Fruit fly (Drosophila melanogaster) whole organism, prepupa: ENCODE results near the gene CG8419.

Experiments used
- Blimp-1 ChIP-seq: fragments of 200-800 bp; sonication (Bioruptor generic); optimal IDR thresholded peaks from 3 replicates; lab custom pipeline; 2017; ENCODE audit warnings: missing biosample characterization, missing genetic modification characterization, mild to moderate bottlenecking, moderate library complexity, missing genetic modification reagents
- CG10631 ChIP-seq: fragments of 200-800 bp; sonication (Bioruptor generic); optimal IDR thresholded peaks from 2 replicates; lab custom pipeline; 2016; ENCODE audit warnings: missing biosample characterization, missing genetic modification characterization
- CG11294 ChIP-seq: fragments of 200-800 bp; sonication (Bioruptor generic); IDR thresholded peaks from 2 replicates; pipeline ENCODE4 v1.3.6; 2022; ENCODE audit warnings: missing biosample characterization, missing genetic modification characterization
- CG11762 ChIP-seq: fragments of 200-800 bp; sonication (Bioruptor generic); optimal IDR thresholded peaks from 3 replicates; lab custom pipeline; 2016; ENCODE audit warnings: missing biosample characterization, missing genetic modification characterization; ENCODE audit not compliant: insufficient read depth
- CG11902 ChIP-seq: fragments of 200-800 bp; sonication (Bioruptor generic); optimal IDR thresholded peaks from 3 replicates; lab custom pipeline; 2016; ENCODE audit warnings: missing biosample characterization, missing genetic modification characterization
- CG15336 ChIP-seq: fragments of 200-800 bp; sonication (Bioruptor generic); IDR thresholded peaks from 2 replicates; pipeline ENCODE4 v1.3.6; 2022; ENCODE audit warnings: missing biosample characterization, missing genetic modification characterization
- CG1621 ChIP-seq: fragments of 200-800 bp; sonication (Bioruptor generic); optimal IDR thresholded peaks from 3 replicates; lab custom pipeline; 2018; ENCODE audit warnings: missing biosample characterization, mild to moderate bottlenecking, missing genetic modification characterization
- CG3032 ChIP-seq: fragments of 200-800 bp; optimal IDR thresholded peaks from 2 replicates; lab custom pipeline; 2019; ENCODE audit warnings: missing biosample characterization, mild to moderate bottlenecking, missing genetic modification characterization, moderate library complexity
- CG32006 ChIP-seq: fragments of 200-800 bp; sonication (Bioruptor generic); optimal IDR thresholded peaks from 3 replicates; lab custom pipeline; 2017; ENCODE audit warnings: missing biosample characterization, mild to moderate bottlenecking, missing genetic modification characterization
- CG3919 ChIP-seq: fragments of 200-800 bp; sonication (Bioruptor generic); optimal IDR thresholded peaks from 3 replicates; lab custom pipeline; 2016; ENCODE audit warnings: missing biosample characterization, missing genetic modification characterization
- CG4318 ChIP-seq: fragments of 200-800 bp; sonication (Bioruptor generic); optimal IDR thresholded peaks from 3 replicates; lab custom pipeline; 2017; ENCODE audit warnings: missing biosample characterization, mild to moderate bottlenecking, missing genetic modification characterization
- CG6276 ChIP-seq: fragments of 200-800 bp; sonication (Bioruptor generic); optimal IDR thresholded peaks from 2 replicates; lab custom pipeline; 2017; ENCODE audit warnings: missing biosample characterization, mild to moderate bottlenecking, missing genetic modification characterization
- CG6808 ChIP-seq: fragments of 200-800 bp; sonication (Bioruptor generic); optimal IDR thresholded peaks from 3 replicates; lab custom pipeline; 2017; ENCODE audit warnings: missing biosample characterization, missing genetic modification characterization, mild to moderate bottlenecking, moderate library complexity, missing genetic modification reagents
- CG6854 ChIP-seq: fragments of 200-800 bp; sonication (Bioruptor generic); optimal IDR thresholded peaks from 2 replicates; lab custom pipeline; 2017; ENCODE audit warnings: missing biosample characterization, mild to moderate bottlenecking, missing genetic modification characterization
- CG8119 ChIP-seq: fragments of 200-800 bp; sonication (Bioruptor generic); IDR thresholded peaks from 3 replicates; pipeline ENCODE4 v1.3.6; 2022; ENCODE audit warnings: missing biosample characterization, missing genetic modification characterization
- CG8319 ChIP-seq: fragments of 200-800 bp; sonication (Bioruptor generic); optimal IDR thresholded peaks from 3 replicates; lab custom pipeline; 2016; ENCODE audit warnings: missing biosample characterization, missing genetic modification characterization
- CG9139 ChIP-seq: fragments of 200-800 bp; sonication (Bioruptor generic); optimal IDR thresholded peaks from 3 replicates; lab custom pipeline; 2017; ENCODE audit warnings: missing biosample characterization, mild to moderate bottlenecking, missing genetic modification characterization
- Eip75B ChIP-seq: fragments of 200-800 bp; sonication (Bioruptor generic); optimal IDR thresholded peaks from 3 replicates; lab custom pipeline; 2016; ENCODE audit warnings: missing biosample characterization, missing genetic modification characterization
- Eip78C ChIP-seq: fragments of 200-800 bp; sonication (Bioruptor generic); peaks from one replicate; lab custom pipeline; 2016; ENCODE audit warnings: missing biosample characterization, missing genetic modification characterization
- Eip93F ChIP-seq: fragments of 200-800 bp; sonication (Bioruptor generic); optimal IDR thresholded peaks from 2 replicates; lab custom pipeline; 2016; ENCODE audit warnings: missing biosample characterization, mild to moderate bottlenecking, missing genetic modification characterization
- Ets21C ChIP-seq: fragments of 200-800 bp; sonication (Bioruptor generic); optimal IDR thresholded peaks from 3 replicates; lab custom pipeline; 2016; ENCODE audit warnings: missing biosample characterization, missing genetic modification characterization
- Hr4 ChIP-seq: fragments of 200-800 bp; sonication (Bioruptor generic); optimal IDR thresholded peaks from 3 replicates; lab custom pipeline; 2016; ENCODE audit warnings: missing biosample characterization, missing genetic modification characterization
- Met ChIP-seq: fragments of 200-800 bp; sonication (Bioruptor generic); optimal IDR thresholded peaks from 3 replicates; lab custom pipeline; 2016; ENCODE audit warnings: missing biosample characterization, missing genetic modification characterization
- Smox ChIP-seq: fragments of 200-800 bp; sonication (Bioruptor generic); optimal IDR thresholded peaks from 3 replicates; lab custom pipeline; 2016; ENCODE audit warnings: missing biosample characterization, missing genetic modification characterization
- Sox14 ChIP-seq: fragments of 200-800 bp; sonication (Bioruptor generic); optimal IDR thresholded peaks from 3 replicates; lab custom pipeline; 2016; ENCODE audit warnings: missing biosample characterization, missing genetic modification characterization
- Sox15 ChIP-seq: fragments of 200-800 bp; sonication (Bioruptor generic); optimal IDR thresholded peaks from 3 replicates; lab custom pipeline; 2016; ENCODE audit warnings: missing biosample characterization, missing genetic modification characterization
- achi ChIP-seq: fragments of 200-800 bp; sonication (Bioruptor generic); optimal IDR thresholded peaks from 3 replicates; lab custom pipeline; 2016; ENCODE audit warnings: missing biosample characterization, missing genetic modification characterization
- cyc ChIP-seq: fragments of 200-800 bp; sonication (Bioruptor generic); optimal IDR thresholded peaks from 3 replicates; lab custom pipeline; 2016; ENCODE audit warnings: missing biosample characterization, missing genetic modification characterization
- dsx ChIP-seq: fragments of 200-800 bp; optimal IDR thresholded peaks from 3 replicates; lab custom pipeline; 2019; ENCODE audit warnings: missing biosample characterization, mild to moderate bottlenecking, missing genetic modification characterization, moderate library complexity; ENCODE audit not compliant: poor library complexity, severe bottlenecking
- eg ChIP-seq: fragments of 200-800 bp; sonication (Bioruptor generic); IDR thresholded peaks from 3 replicates; pipeline ENCODE4 v1.3.6; 2022; ENCODE audit warnings: missing biosample characterization, missing genetic modification characterization
- esn ChIP-seq: fragments of 200-800 bp; sonication (Bioruptor generic); optimal IDR thresholded peaks from 2 replicates; lab custom pipeline; 2016; ENCODE audit warnings: missing biosample characterization, mild to moderate bottlenecking, missing genetic modification characterization, moderate library complexity
- fd59A ChIP-seq: fragments of 200-800 bp; sonication (Bioruptor generic); optimal IDR thresholded peaks from 2 replicates; lab custom pipeline; 2017; ENCODE audit warnings: missing biosample characterization, mild to moderate bottlenecking, missing genetic modification characterization, missing genetic modification reagents
- fd85E ChIP-seq: fragments of 200-800 bp; sonication (Bioruptor generic); optimal IDR thresholded peaks from 3 replicates; lab custom pipeline; 2016; ENCODE audit warnings: missing biosample characterization, missing genetic modification characterization
- fkh ChIP-seq: fragments of 200-800 bp; sonication (Bioruptor generic); optimal IDR thresholded peaks from 3 replicates; lab custom pipeline; 2017; ENCODE audit warnings: missing biosample characterization, mild to moderate bottlenecking, missing genetic modification characterization, moderate library complexity
- lz ChIP-seq: fragments of 200-800 bp; sonication (Bioruptor generic); optimal IDR thresholded peaks from 3 replicates; lab custom pipeline; 2016; ENCODE audit warnings: missing biosample characterization, missing genetic modification characterization
- net ChIP-seq: fragments of 200-800 bp; sonication (Bioruptor generic); optimal IDR thresholded peaks from 3 replicates; lab custom pipeline; 2016; ENCODE audit warnings: missing biosample characterization, missing genetic modification characterization
- salr ChIP-seq, 2 experiments: fragments of 200-800 bp; sonication (Bioruptor generic); optimal IDR thresholded peaks; 3 replicates each; lab custom pipeline; 2016 to 2018; ENCODE audit warnings: missing biosample characterization in 2 of 2, missing genetic modification characterization in 2 of 2, mild to moderate bottlenecking in 1 of 2
- spab ChIP-seq: fragments of 200-800 bp; sonication (Bioruptor generic); optimal IDR thresholded peaks from 2 replicates; lab custom pipeline; 2017; ENCODE audit warnings: missing biosample characterization, mild to moderate bottlenecking, missing genetic modification characterization, missing genetic modification reagents
- ss ChIP-seq, 2 experiments: fragments of 200-800 bp; sonication (Bioruptor generic); optimal IDR thresholded peaks; 2 replicates in 1 of 2; 3 replicates in 1 of 2; lab custom pipeline; 2017 to 2018; ENCODE audit warnings: mild to moderate bottlenecking in 2 of 2, missing biosample characterization in 2 of 2, missing genetic modification characterization in 2 of 2, moderate library complexity in 1 of 2
- svp ChIP-seq: fragments of 200-800 bp; sonication (Bioruptor generic); peaks from one replicate; lab custom pipeline; 2016; ENCODE audit warnings: missing biosample characterization, missing genetic modification characterization
- topi ChIP-seq: fragments of 200-800 bp; sonication (Bioruptor generic); optimal IDR thresholded peaks from 3 replicates; lab custom pipeline; 2016; ENCODE audit warnings: missing biosample characterization, missing genetic modification characterization

The CG8419 gene

dm6 chr2L:8233571-8233970, 27.6 kb downstream of the CG8419 start (continued):
- TF ChIP-seq Blimp-1 (GFP tag; lab: Kevin White, UChicago) (peak; percentile 39), net (GFP tag; lab: Kevin White, UChicago) (no peak), spab (no peak), CG32006 (GFP tag; lab: Kevin White, UChicago) (no peak), fd85E (GFP tag; lab: Kevin White, UChicago) (no peak), Ets21C (GFP tag; lab: Kevin White, UChicago) (no peak), CG6276 (no peak), CG8119 (no peak), lz (GFP tag; lab: Kevin White, UChicago) (no peak), svp (GFP tag; lab: Kevin White, UChicago) (no peak), CG1621 (tag; lab: Kevin White, UChicago) (no peak), CG11294 (GFP tag; lab: Robert Waterston, UW) (no peak), CG3032 (no peak)

dm6 chr2L:8239032-8239650, 33.2 kb downstream of the CG8419 start:
- TF ChIP-seq Eip93F (GFP tag; lab: Kevin White, UChicago), result no peak
- no peak for TF ChIP-seq svp (GFP tag; lab: Kevin White, UChicago)
- no peak for TF ChIP-seq achi
- no peak for TF ChIP-seq ss (GFP tag; optimal IDR thresholded peaks at IDR 0.05; lab: Kevin White, UChicago)
- TF ChIP-seq fkh (GFP tag; lab: Kevin White, UChicago), result peak; percentile 80
- TF ChIP-seq Hr4, result no peak
- no peak for TF ChIP-seq CG11762 (GFP tag; lab: Kevin White, UChicago)
- no peak for TF ChIP-seq CG9139

dm6 chr2L:8239712-8240245, 33.8 kb downstream of the CG8419 start, which contains the start of gene Pvr:
Gene Pvr, minus strand, starts transcription at chr2L:8239878.
- TF ChIP-seq fd85E (GFP tag; lab: Kevin White, UChicago) (no peak), ss (GFP tag; optimal IDR thresholded peaks at IDR 0.05; lab: Kevin White, UChicago) (no peak), eg (GFP tag; lab: Robert Waterston, UW) (no peak), Smox (GFP tag; lab: Kevin White, UChicago) (no peak), CG11294 (GFP tag; lab: Robert Waterston, UW) (no peak), CG3919 (GFP tag; lab: Kevin White, UChicago) (no peak), Sox15 (GFP tag; lab: Kevin White, UChicago) (no peak), CG4318 (GFP tag; lab: Kevin White, UChicago) (no peak), salr (GFP tag; optimal IDR thresholded peaks at IDR 0.05; lab: Kevin White, UChicago) (no peak), Eip78C (GFP tag; lab: Kevin White, UChicago) (peak; percentile 67), CG3032 (no peak), CG15336 (GFP tag; lab: Robert Waterston, UW) (no peak), Hr4 (peak; percentile 8), fd59A (GFP tag; lab: Kevin White, UChicago) (no peak), Sox14 (GFP tag; lab: Kevin White, UChicago) (no peak), Eip75B (GFP tag; lab: Kevin White, UChicago) (no peak), esn (no peak), cyc (no peak), spab (no peak), CG8319 (GFP tag; lab: Kevin White, UChicago) (no peak), CG6808 (GFP tag; lab: Kevin White, UChicago) (peak; percentile 99), Met (GFP tag; lab: Kevin White, UChicago) (no peak), dsx (GFP tag; lab: Kevin White, UChicago) (no peak), CG6854 (no peak), Eip93F (GFP tag; lab: Kevin White, UChicago) (no peak), CG10631 (GFP tag; lab: Kevin White, UChicago) (no peak), achi (peak; percentile 14), CG32006 (GFP tag; lab: Kevin White, UChicago) (no peak), CG11902 (GFP tag; lab: Kevin White, UChicago) (no peak), topi (GFP tag; lab: Kevin White, UChicago) (peak; percentile 20)
